Worm (Caenorhabditis elegans) whole organism, midembryonic: ENCODE data around the gene tyr-1.
A peak's percentile ranks its signal among the peaks of the same experiment; 100 is the strongest.

ENCODE experiments used
- T22C8.4 ChIP-seq: fragments of 200-800 bp; sonication (Bioruptor generic); IDR thresholded peaks from 2 replicates; pipeline ENCODE4 v1.3.6; 2022; ENCODE audit warnings: missing genetic modification characterization, missing compliant biosample characterization
- cog-1 ChIP-seq: sonication (generic microtip); optimal IDR thresholded peaks from 2 replicates; lab custom pipeline; 2016; ENCODE audit warnings: missing genetic modification characterization, missing compliant biosample characterization
- flt-1 ChIP-seq: fragments of 200-800 bp; sonication (Bioruptor generic); IDR thresholded peaks from 2 replicates; pipeline ENCODE4 v1.3.6; 2022; ENCODE audit warnings: missing genetic modification characterization, missing compliant biosample characterization
- klf-2 ChIP-seq: fragments of 200-800 bp; sonication (Bioruptor generic); conservative IDR thresholded peaks from 2 replicates; pipeline ENCODE4 v1.3.6; 2022; ENCODE audit warnings: missing genetic modification reagents, missing genetic modification characterization, missing compliant biosample characterization
- med-1 ChIP-seq: sonication (generic microtip); optimal IDR thresholded peaks from 2 replicates; lab custom pipeline; 2017; ENCODE audit warnings: missing genetic modification characterization, mild to moderate bottlenecking, missing compliant biosample characterization, antibody characterized with exemption, missing genetic modification reagents; ENCODE audit not compliant: insufficient read depth
- ref-1 ChIP-seq: fragments of 200-800 bp; sonication (Bioruptor generic); conservative IDR thresholded peaks from 2 replicates; pipeline ENCODE4 v1.3.6; 2022; ENCODE audit warnings: missing genetic modification reagents, missing genetic modification characterization, missing compliant biosample characterization
- tab-1 ChIP-seq: fragments of 200-800 bp; sonication (Bioruptor generic); IDR thresholded peaks from 2 replicates; pipeline ENCODE4 v1.3.6; 2022; ENCODE audit warnings: missing genetic modification characterization, missing compliant biosample characterization
- ztf-23 ChIP-seq: fragments of 200-800 bp; sonication (Bioruptor generic); IDR thresholded peaks from 2 replicates; pipeline ENCODE4 v1.3.6; 2022; ENCODE audit warnings: missing genetic modification reagents, missing genetic modification characterization, missing compliant biosample characterization
- ztf-29 ChIP-seq: fragments of 200-800 bp; sonication (Bioruptor generic); IDR thresholded peaks from 2 replicates; pipeline ENCODE4 v1.3.6; 2022; ENCODE audit warnings: missing genetic modification reagents, missing genetic modification characterization, missing compliant biosample characterization

tyr-1 gene

ce11 chrIII:7866189-7866588 is 7.4 kb upstream of the tyr-1 start, which contains the start of gene cup-4:
Gene cup-4, plus strand, starts transcription at chrIII:7866489.
- TF ChIP-seq flt-1 (GFP tag; lab: Robert Waterston, UW) (no peak), T22C8.4 (no peak), tab-1 (GFP tag; lab: Robert Waterston, UW) (no peak), med-1 (GFP tag; lab: Kevin White, UChicago) (no peak), cog-1 (tag; lab: Kevin White, UChicago) (no peak), ztf-23 (GFP tag; lab: Robert Waterston, UW) (no peak), ref-1 (GFP tag; lab: Robert Waterston, UW) (no peak), klf-2 (GFP tag; lab: Robert Waterston, UW) (no peak), ztf-29 (GFP tag; lab: Robert Waterston, UW) (no peak)

- TF ChIP-seq T22C8.4 (no peak), klf-2 (GFP tag; lab: Robert Waterston, UW) (no peak), flt-1 (GFP tag; lab: Robert Waterston, UW) (no peak), cog-1 (tag; lab: Kevin White, UChicago) (no peak), ref-1 (GFP tag; lab: Robert Waterston, UW) (no peak), med-1 (GFP tag; lab: Kevin White, UChicago) (no peak), tab-1 (GFP tag; lab: Robert Waterston, UW) (no peak), ztf-29 (GFP tag; lab: Robert Waterston, UW) (no peak), ztf-23 (GFP tag; lab: Robert Waterston, UW) (no peak)
These were observed 805 bp upstream of the tyr-1 start for ce11 chrIII:7872776-7873175.

- TF ChIP-seq med-1 (GFP tag; lab: Kevin White, UChicago) (no peak), ref-1 (GFP tag; lab: Robert Waterston, UW) (no peak), klf-2 (GFP tag; lab: Robert Waterston, UW) (no peak), ztf-23 (GFP tag; lab: Robert Waterston, UW) (no peak), tab-1 (GFP tag; lab: Robert Waterston, UW) (no peak), cog-1 (tag; lab: Kevin White, UChicago) (no peak), ztf-29 (GFP tag; lab: Robert Waterston, UW) (no peak), T22C8.4 (no peak), flt-1 (GFP tag; lab: Robert Waterston, UW) (no peak)
These were observed 3.5 kb downstream of the tyr-1 start for ce11 chrIII:7877090-7877489.

- TF ChIP-seq klf-2 (GFP tag; lab: Robert Waterston, UW): no peak
- no peak for TF ChIP-seq med-1 (GFP tag; lab: Kevin White, UChicago)
- TF ChIP-seq ref-1 (GFP tag; lab: Robert Waterston, UW): no peak
- TF ChIP-seq T22C8.4: no peak
- no peak for TF ChIP-seq cog-1 (tag; lab: Kevin White, UChicago)
- TF ChIP-seq tab-1 (GFP tag; lab: Robert Waterston, UW): no peak
- TF ChIP-seq ztf-23 (GFP tag; lab: Robert Waterston, UW): no peak
- no peak for TF ChIP-seq ztf-29 (GFP tag; lab: Robert Waterston, UW)
- TF ChIP-seq flt-1 (GFP tag; lab: Robert Waterston, UW): no peak
These were observed 5.3 kb downstream of the tyr-1 start, which contains the start of gene sup-18 for ce11 chrIII:7878852-7879329. Gene sup-18, minus strand, starts transcription at chrIII:7878902.

- TF ChIP-seq ref-1 (GFP tag; lab: Robert Waterston, UW): no peak
These were observed 6.6 kb downstream of the tyr-1 start for ce11 chrIII:7880132-7880715.

- TF ChIP-seq ref-1 (GFP tag; lab: Robert Waterston, UW) (no peak), tab-1 (GFP tag; lab: Robert Waterston, UW) (no peak), flt-1 (GFP tag; lab: Robert Waterston, UW) (no peak), klf-2 (GFP tag; lab: Robert Waterston, UW) (no peak), T22C8.4 (no peak), med-1 (GFP tag; lab: Kevin White, UChicago) (no peak), cog-1 (tag; lab: Kevin White, UChicago) (no peak), ztf-23 (GFP tag; lab: Robert Waterston, UW) (no peak), ztf-29 (GFP tag; lab: Robert Waterston, UW) (no peak)
These were observed 9.3 kb downstream of the tyr-1 start, which contains the start of gene ZK688.9 for ce11 chrIII:7882900-7883299. Gene ZK688.9, minus strand, starts transcription at chrIII:7883000.

ce11 chrIII:7884863-7885262 is 11.3 kb downstream of the tyr-1 start, which contains the start of gene ZK688.11:
Gene ZK688.11, minus strand, starts transcription at chrIII:7884963.
- TF ChIP-seq T22C8.4 (no peak), flt-1 (GFP tag; lab: Robert Waterston, UW) (no peak), ref-1 (GFP tag; lab: Robert Waterston, UW) (no peak), med-1 (GFP tag; lab: Kevin White, UChicago) (no peak), ztf-29 (GFP tag; lab: Robert Waterston, UW) (no peak), cog-1 (tag; lab: Kevin White, UChicago) (no peak)

ce11 chrIII:7889036-7889435 is 15.5 kb downstream of the tyr-1 start:
- no peak for TF ChIP-seq flt-1 (GFP tag; lab: Robert Waterston, UW)
- no peak for TF ChIP-seq med-1 (GFP tag; lab: Kevin White, UChicago)

ce11 chrIII:7891573-7892306 is 18.2 kb downstream of the tyr-1 start, which contains the start of the genes ZK688.5 and fahd-1:
Gene ZK688.5, minus strand, starts transcription at chrIII:7891623.
Gene fahd-1, plus strand, starts transcription at chrIII:7892256.
- peak; percentile 10 for TF ChIP-seq cog-1 (tag; lab: Kevin White, UChicago)
- TF ChIP-seq ztf-23 (GFP tag; lab: Robert Waterston, UW): 0 out of 2 replicates have a peak, but pooled peaks have one; percentile 51
- no peak for TF ChIP-seq tab-1 (GFP tag; lab: Robert Waterston, UW)
